Worm (Caenorhabditis elegans) whole organism, midembryonic: Measurements from ENCODE around the gene skr-12.

Source experiments
- T22C8.4 ChIP-seq: fragments of 200-800 bp; sonication (Bioruptor generic); IDR thresholded peaks from 2 replicates; pipeline ENCODE4 v1.3.6; 2022; ENCODE audit warnings: missing genetic modification characterization, missing compliant biosample characterization
- cog-1 ChIP-seq: sonication (generic microtip); optimal IDR thresholded peaks from 2 replicates; lab custom pipeline; 2016; ENCODE audit warnings: missing genetic modification characterization, missing compliant biosample characterization
- flt-1 ChIP-seq: fragments of 200-800 bp; sonication (Bioruptor generic); IDR thresholded peaks from 2 replicates; pipeline ENCODE4 v1.3.6; 2022; ENCODE audit warnings: missing genetic modification characterization, missing compliant biosample characterization
- klf-2 ChIP-seq: fragments of 200-800 bp; sonication (Bioruptor generic); conservative IDR thresholded peaks from 2 replicates; pipeline ENCODE4 v1.3.6; 2022; ENCODE audit warnings: missing genetic modification reagents, missing genetic modification characterization, missing compliant biosample characterization
- med-1 ChIP-seq: sonication (generic microtip); optimal IDR thresholded peaks from 2 replicates; lab custom pipeline; 2017; ENCODE audit warnings: missing genetic modification characterization, mild to moderate bottlenecking, missing compliant biosample characterization, antibody characterized with exemption, missing genetic modification reagents; ENCODE audit not compliant: insufficient read depth
- ref-1 ChIP-seq: fragments of 200-800 bp; sonication (Bioruptor generic); conservative IDR thresholded peaks from 2 replicates; pipeline ENCODE4 v1.3.6; 2022; ENCODE audit warnings: missing genetic modification reagents, missing genetic modification characterization, missing compliant biosample characterization
- ztf-29 ChIP-seq: fragments of 200-800 bp; sonication (Bioruptor generic); IDR thresholded peaks from 2 replicates; pipeline ENCODE4 v1.3.6; 2022; ENCODE audit warnings: missing genetic modification reagents, missing genetic modification characterization, missing compliant biosample characterization

DNA sequence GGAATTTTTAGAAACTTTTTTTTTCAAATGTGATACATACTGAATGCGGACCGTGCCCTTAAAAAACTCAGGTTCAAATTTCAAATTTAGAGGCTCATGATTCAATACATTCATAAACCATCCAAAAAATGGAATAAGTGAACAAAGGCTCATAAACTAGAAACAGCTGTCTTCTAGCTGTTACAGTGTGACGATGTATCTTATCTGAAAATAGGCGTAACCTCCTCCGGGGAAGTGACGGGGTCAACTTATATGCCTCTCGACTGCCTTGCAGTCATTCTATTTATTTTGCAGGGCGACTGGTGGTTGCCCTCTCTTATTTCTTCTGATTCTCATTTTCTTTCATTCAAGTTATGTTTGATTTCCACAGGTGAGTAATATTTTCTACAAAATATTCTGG, 49.0 kb downstream of the skr-12 start, which contains the start of gene Y116A8B.1:
- TF ChIP-seq ztf-29 (GFP tag; lab: Robert Waterston, UW) (no peak), flt-1 (GFP tag; lab: Robert Waterston, UW) (no peak), ref-1 (GFP tag; lab: Robert Waterston, UW) (no peak), T22C8.4 (no peak), cog-1 (no peak), klf-2 (GFP tag; lab: Robert Waterston, UW) (no peak), med-1 (GFP tag; lab: Kevin White, UChicago) (no peak)
